Worm (Caenorhabditis elegans) whole organism, L4 larva: ENCODE measurements around the gene sqv-2.

Experiments
- aly-2 ChIP-seq: sonication (generic microtip); optimal IDR thresholded peaks from 2 replicates; lab custom pipeline; 2018; ENCODE audit warnings: missing biosample characterization, missing genetic modification characterization
- ceh-20 ChIP-seq: fragments of 200-800 bp; sonication (Bioruptor generic); IDR thresholded peaks from 2 replicates; pipeline ENCODE4 v1.3.6; 2022; ENCODE audit warnings: missing genetic modification reagents, missing genetic modification characterization, missing compliant biosample characterization
- jun-1 ChIP-seq: fragments of 150-350 bp; optimal IDR thresholded peaks from 2 replicates; lab custom pipeline; 2014; ENCODE audit warnings: missing biosample characterization, missing genetic modification reagents, missing genetic modification characterization
- lin-13 ChIP-seq: fragments of 150-350 bp; optimal IDR thresholded peaks from 2 replicates; lab custom pipeline; 2014; ENCODE audit warnings: missing biosample characterization, missing genetic modification reagents, missing genetic modification characterization
- lin-15B ChIP-seq: fragments of 150-350 bp; sonication (generic microtip); optimal IDR thresholded peaks from 3 replicates; lab custom pipeline; 2014; ENCODE audit warnings: missing biosample characterization, missing genetic modification characterization
- madf-5 ChIP-seq, 2 experiments: fragments of 200-800 bp; sonication (Bioruptor generic); IDR thresholded peaks; 2 replicates each; pipeline ENCODE4 v1.3.6; 2022; ENCODE audit warnings: missing compliant biosample characterization in 2 of 2, missing genetic modification characterization in 2 of 2
- nhr-11 ChIP-seq: fragments of 150-350 bp; optimal IDR thresholded peaks from 2 replicates; lab custom pipeline; 2014; ENCODE audit warnings: missing biosample characterization, missing genetic modification characterization
- nhr-237 ChIP-seq: sonication (generic microtip); optimal IDR thresholded peaks from 2 replicates; lab custom pipeline; 2017; ENCODE audit warnings: missing biosample characterization, missing genetic modification characterization
- nhr-25 ChIP-seq: sonication (generic microtip); optimal IDR thresholded peaks from 2 replicates; lab custom pipeline; 2017; ENCODE audit warnings: missing genetic modification characterization, mild to moderate bottlenecking, missing compliant biosample characterization, antibody characterized with exemption, moderate library complexity, borderline replicate concordance; ENCODE audit not compliant: insufficient read depth
- nhr-77 ChIP-seq: fragments of 150-350 bp; optimal IDR thresholded peaks from 2 replicates; lab custom pipeline; 2014; ENCODE audit warnings: missing biosample characterization, missing genetic modification characterization
- snpc-1.2 ChIP-seq: fragments of 200-800 bp; sonication (Bioruptor generic); IDR thresholded peaks from 2 replicates; pipeline ENCODE4 v1.3.6; 2022; ENCODE audit warnings: missing genetic modification reagents, missing genetic modification characterization, missing compliant biosample characterization
- unc-130 ChIP-seq: sonication (generic microtip); optimal IDR thresholded peaks from 2 replicates; lab custom pipeline; 2016; ENCODE audit warnings: missing genetic modification reagents, missing genetic modification characterization, missing compliant biosample characterization
- unc-62 ChIP-seq, 3 experiments: fragments of 150-350 bp in 1 of 3; sonication (generic microtip); optimal IDR thresholded peaks in 2 of 3; peaks in 1 of 3; 1 replicate in 1 of 3; 2 replicates in 2 of 3; lab custom pipeline; 2014 to 2017; ENCODE audit warnings: missing biosample characterization in 3 of 3, missing genetic modification characterization in 3 of 3, missing genetic modification reagents in 3 of 3, missing genotype in 1 of 3
- ztf-11 ChIP-seq: fragments of 150-350 bp; optimal IDR thresholded peaks from 2 replicates; lab custom pipeline; 2014; ENCODE audit warnings: missing biosample characterization, missing genetic modification characterization

DNA sequence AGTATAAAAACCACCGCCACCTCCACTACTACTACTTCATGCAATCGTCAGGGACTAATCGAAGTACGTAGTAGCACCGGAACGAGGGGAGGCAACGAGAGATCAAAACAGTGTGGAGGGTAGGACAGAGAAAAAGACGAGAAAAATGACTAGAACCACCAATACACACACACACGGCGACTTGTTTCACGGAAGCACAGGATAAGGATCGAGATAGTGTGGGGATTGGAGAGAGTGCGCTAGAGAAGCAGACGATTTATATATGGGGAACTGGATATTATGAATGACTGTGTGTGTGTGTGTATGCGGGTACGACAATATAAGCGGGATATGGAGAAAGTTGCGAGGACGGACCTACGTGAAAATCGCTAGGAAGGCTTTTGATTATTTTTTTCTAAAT, 39.4 kb downstream of the sqv-2 start:
- TF ChIP-seq lin-15B (no peak), lin-13 (GFP tag; lab: Kevin White, UChicago) (no peak), unc-130 (GFP tag; lab: Kevin White, UChicago) (no peak), aly-2 (tag; lab: Kevin White, UChicago) (no peak), madf-5 (GFP tag; IDR thresholded peaks at IDR 0.05; lab: Robert Waterston, UW) (no peak), nhr-11 (tag; lab: Kevin White, UChicago) (no peak), snpc-1.2 (GFP tag; lab: Robert Waterston, UW) (no peak), nhr-77 (tag; lab: Kevin White, UChicago) (no peak), ceh-20 (GFP tag; lab: Robert Waterston, UW) (no peak), jun-1 (tag; lab: Kevin White, UChicago) (no peak), nhr-25 (peak; percentile 15), nhr-237 (no peak), unc-62 (GFP tag; optimal IDR thresholded peaks at IDR 0.05 in 1 of 2; lab: Kevin White, UChicago) (no peak), unc-62 (tag; optimal IDR thresholded peaks at IDR 0.05; lab: Kevin White, UChicago) (no peak), ztf-11 (no peak)
